Fruit fly (Drosophila melanogaster): ENCODE measurements around the gene Hsp70Ba.

DNA sequence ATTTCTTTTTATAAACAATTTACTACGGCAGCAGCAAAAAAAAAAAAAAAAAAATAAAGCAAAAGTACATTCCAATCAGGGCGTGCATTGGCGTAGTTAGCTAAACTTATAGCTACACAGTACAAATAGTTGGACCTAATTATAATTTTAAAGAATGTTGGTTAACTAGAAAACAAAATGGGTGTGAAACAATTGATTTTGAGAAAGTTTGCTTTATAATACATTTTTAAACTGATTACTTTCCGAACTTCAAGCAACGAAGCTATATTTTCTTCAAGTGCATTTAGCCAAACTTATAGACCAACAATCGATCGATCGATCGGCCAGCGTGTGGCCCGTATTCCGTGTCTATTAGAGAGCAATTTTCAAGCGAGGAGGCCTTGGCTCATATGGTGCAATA lies 16.2 kb downstream of the Hsp70Ba start:
- TF ChIP-seq Crg-1 (GFP tag; optimal IDR thresholded peaks at IDR 0.05) (no peak), tj (GFP tag; optimal IDR thresholded peaks at IDR 0.05) (no peak), toe (GFP tag; optimal IDR thresholded peaks at IDR 0.05) (no peak), CG1620 (GFP tag; optimal IDR thresholded peaks at IDR 0.05) (no peak)
